Fruit fly (Drosophila melanogaster) whole organism, embryonic: ENCODE data around the gene CG12075.

Experiments
- CG10565 ChIP-seq: fragments of 200-800 bp; sonication (Bioruptor generic); optimal IDR thresholded peaks from 3 replicates; lab custom pipeline; 2016; ENCODE audit warnings: missing biosample characterization, mild to moderate bottlenecking, missing genetic modification characterization
- CG11398 ChIP-seq: fragments of 200-800 bp; sonication (Bioruptor generic); optimal IDR thresholded peaks from 2 replicates; lab custom pipeline; 2016; ENCODE audit warnings: missing biosample characterization, missing genetic modification characterization
- CG11504 ChIP-seq: fragments of 200-800 bp; sonication (Bioruptor generic); optimal IDR thresholded peaks from 3 replicates; lab custom pipeline; 2019; ENCODE audit warnings: missing biosample characterization, mild to moderate bottlenecking, missing genetic modification characterization, moderate library complexity
- CG13424 ChIP-seq: fragments of 200-800 bp; sonication (Bioruptor generic); optimal IDR thresholded peaks from 2 replicates; lab custom pipeline; 2019; ENCODE audit warnings: missing biosample characterization, mild to moderate bottlenecking, missing genetic modification characterization, moderate library complexity
- CG14050 ChIP-seq: fragments of 200-800 bp; sonication (Bioruptor generic); IDR thresholded peaks from 3 replicates; pipeline ENCODE4 v1.3.6; 2022; ENCODE audit warnings: missing biosample characterization, missing genetic modification characterization
- CG17186 ChIP-seq: fragments of 200-800 bp; sonication (Bioruptor generic); optimal IDR thresholded peaks from 3 replicates; lab custom pipeline; 2017; ENCODE audit warnings: missing biosample characterization, missing genetic modification reagents, missing genetic modification characterization
- CG18619 ChIP-seq: fragments of 200-800 bp; sonication (Bioruptor generic); optimal IDR thresholded peaks from 3 replicates; lab custom pipeline; 2017; ENCODE audit warnings: missing biosample characterization, mild to moderate bottlenecking, missing genetic modification characterization
- CG2120 ChIP-seq: fragments of 200-800 bp; sonication (Bioruptor generic); optimal IDR thresholded peaks from 3 replicates; lab custom pipeline; 2016; ENCODE audit warnings: missing biosample characterization, missing genetic modification characterization
- CG30020 ChIP-seq: fragments of 200-800 bp; optimal IDR thresholded peaks from 2 replicates; lab custom pipeline; 2019; ENCODE audit warnings: missing biosample characterization, mild to moderate bottlenecking, missing genetic modification characterization, moderate library complexity
- CG33557 ChIP-seq: fragments of 200-800 bp; sonication (Bioruptor generic); optimal IDR thresholded peaks from 2 replicates; lab custom pipeline; 2019; ENCODE audit warnings: missing biosample characterization, mild to moderate bottlenecking, missing genetic modification characterization, moderate library complexity
- CG4730 ChIP-seq: fragments of 200-800 bp; sonication (Bioruptor generic); IDR thresholded peaks from 2 replicates; pipeline ENCODE4 v1.3.6; 2022; ENCODE audit warnings: missing biosample characterization, missing genetic modification characterization
- CG8944 ChIP-seq: fragments of 200-800 bp; sonication (Bioruptor generic); optimal IDR thresholded peaks from 3 replicates; lab custom pipeline; 2016; ENCODE audit warnings: missing biosample characterization, missing genetic modification characterization
- Dip3 ChIP-seq: fragments of 200-800 bp; sonication (Bioruptor generic); optimal IDR thresholded peaks from 3 replicates; lab custom pipeline; 2016; ENCODE audit warnings: missing biosample characterization, missing genetic modification characterization
- Dp ChIP-seq: fragments of 200-800 bp; sonication (Bioruptor generic); optimal IDR thresholded peaks from 2 replicates; lab custom pipeline; 2018; ENCODE audit warnings: missing biosample characterization, mild to moderate bottlenecking, missing genetic modification characterization, moderate library complexity
- Fer1 ChIP-seq: fragments of 200-800 bp; sonication (Bioruptor generic); optimal IDR thresholded peaks from 2 replicates; lab custom pipeline; 2017; ENCODE audit warnings: missing biosample characterization, mild to moderate bottlenecking, missing genetic modification characterization
- HHEX ChIP-seq: fragments of 200-800 bp; sonication (Bioruptor generic); optimal IDR thresholded peaks from 3 replicates; lab custom pipeline; 2017; ENCODE audit warnings: missing biosample characterization, mild to moderate bottlenecking, missing genetic modification characterization, missing genetic modification reagents
- HLH54F ChIP-seq: fragments of 200-800 bp; sonication (Bioruptor generic); optimal IDR thresholded peaks from 3 replicates; lab custom pipeline; 2016; ENCODE audit warnings: missing biosample characterization, missing genetic modification characterization
- HmgD ChIP-seq: fragments of 200-800 bp; sonication (Bioruptor generic); optimal IDR thresholded peaks from 3 replicates; lab custom pipeline; 2016; ENCODE audit warnings: missing biosample characterization, missing genetic modification characterization
- Jarid2 ChIP-seq: fragments of 200-800 bp; sonication (Bioruptor generic); optimal IDR thresholded peaks from 3 replicates; lab custom pipeline; 2017; ENCODE audit warnings: mild to moderate bottlenecking, missing biosample characterization, missing genetic modification reagents, missing genetic modification characterization
- Lim3 ChIP-seq: fragments of 200-800 bp; sonication (Bioruptor generic); IDR thresholded peaks from 2 replicates; pipeline ENCODE4 v1.3.6; 2022; ENCODE audit warnings: missing biosample characterization, missing genetic modification characterization
- Oli ChIP-seq: fragments of 200-800 bp; sonication (Bioruptor generic); optimal IDR thresholded peaks from 2 replicates; lab custom pipeline; 2018; ENCODE audit warnings: missing biosample characterization, mild to moderate bottlenecking, missing genetic modification characterization, moderate library complexity
- Pdp1 ChIP-seq, 2 experiments: fragments of 200-800 bp; sonication (Bioruptor generic); optimal IDR thresholded peaks; 3 replicates each; lab custom pipeline; 2016; ENCODE audit warnings: missing biosample characterization in 2 of 2, missing genetic modification characterization in 2 of 2, mild to moderate bottlenecking in 1 of 2, moderate library complexity in 1 of 2
- Sin3A ChIP-seq: fragments of >200 bp; optimal IDR thresholded peaks from 2 replicates; lab custom pipeline; 2018
- Usf ChIP-seq: fragments of 200-800 bp; sonication (Bioruptor generic); optimal IDR thresholded peaks from 2 replicates; lab custom pipeline; 2017; ENCODE audit warnings: missing genotype, missing biosample characterization, missing genetic modification characterization
- Vsx1 ChIP-seq: fragments of 200-800 bp; sonication (Bioruptor generic); optimal IDR thresholded peaks from 2 replicates; lab custom pipeline; 2017; ENCODE audit warnings: missing biosample characterization, mild to moderate bottlenecking, missing genetic modification characterization, missing genetic modification reagents
- YL-1 ChIP-seq: fragments of 200-800 bp; sonication (Bioruptor generic); optimal IDR thresholded peaks from 3 replicates; lab custom pipeline; 2017; ENCODE audit warnings: missing biosample characterization, mild to moderate bottlenecking, missing genetic modification characterization
- ato ChIP-seq: fragments of 200-800 bp; sonication (Bioruptor generic); IDR thresholded peaks from 2 replicates; pipeline ENCODE4 v1.3.6; 2022; ENCODE audit warnings: missing biosample characterization, missing genetic modification characterization; ENCODE audit not compliant: partially characterized antibody
- az2 ChIP-seq: fragments of 200-800 bp; sonication (Bioruptor generic); optimal IDR thresholded peaks from 3 replicates; lab custom pipeline; 2016; ENCODE audit warnings: missing biosample characterization, missing genetic modification characterization
- bab2 ChIP-seq: fragments of 200-800 bp; sonication (Bioruptor generic); optimal IDR thresholded peaks from 2 replicates; lab custom pipeline; 2016; ENCODE audit warnings: missing biosample characterization, missing genetic modification characterization
- bigmax ChIP-seq: fragments of 200-800 bp; sonication (Bioruptor generic); optimal IDR thresholded peaks from 2 replicates; lab custom pipeline; 2018; ENCODE audit warnings: missing biosample characterization, mild to moderate bottlenecking, missing genetic modification characterization
- chn ChIP-seq: fragments of 200-800 bp; sonication (Bioruptor generic); optimal IDR thresholded peaks from 2 replicates; lab custom pipeline; 2016; ENCODE audit warnings: missing biosample characterization, missing genetic modification characterization
- emc ChIP-seq: fragments of 200-800 bp; sonication (Bioruptor generic); optimal IDR thresholded peaks from 2 replicates; lab custom pipeline; 2016; ENCODE audit warnings: missing biosample characterization, missing genetic modification characterization
- grn ChIP-seq: fragments of 200-800 bp; sonication (Bioruptor generic); optimal IDR thresholded peaks from 3 replicates; lab custom pipeline; 2017; ENCODE audit warnings: missing biosample characterization, missing genetic modification characterization
- hkb ChIP-seq, 2 experiments: fragments of 200-800 bp in 1 of 2; fragments of >200 bp in 1 of 2; sonication (Bioruptor generic) in 1 of 2; IDR thresholded peaks in 1 of 2; optimal IDR thresholded peaks in 1 of 2; 2 replicates each; pipeline versions ENCODE4 v1.3.6 to Lab custom; 2017 to 2022; ENCODE audit warnings: missing biosample characterization in 1 of 2, missing genetic modification characterization in 1 of 2
- hth ChIP-seq: fragments of >200 bp; optimal IDR thresholded peaks from 2 replicates; lab custom pipeline; 2017; ENCODE audit warnings: inconsistent platforms
- pho ChIP-seq: fragments of 200-800 bp; sonication (Bioruptor generic); optimal IDR thresholded peaks from 2 replicates; lab custom pipeline; 2016; ENCODE audit warnings: missing biosample characterization, missing genetic modification characterization
- phol ChIP-seq: fragments of 200-800 bp; sonication (Bioruptor generic); optimal IDR thresholded peaks from 3 replicates; lab custom pipeline; 2018; ENCODE audit warnings: missing biosample characterization, mild to moderate bottlenecking, missing genetic modification characterization, moderate library complexity
- pum ChIP-seq: fragments of 200-800 bp; sonication (Bioruptor generic); optimal IDR thresholded peaks from 2 replicates; lab custom pipeline; 2016; ENCODE audit warnings: missing biosample characterization, missing genetic modification characterization
- ro ChIP-seq: fragments of 200-800 bp; sonication (Bioruptor generic); IDR thresholded peaks from 2 replicates; pipeline ENCODE4 v1.3.6; 2022; ENCODE audit warnings: missing biosample characterization, missing genetic modification characterization
- sens-2 ChIP-seq: fragments of 200-800 bp; sonication (Bioruptor generic); IDR thresholded peaks from 2 replicates; pipeline ENCODE4 v1.3.6; 2022; ENCODE audit warnings: missing biosample characterization, missing genetic modification characterization
- sima ChIP-seq: fragments of 200-800 bp; sonication (Bioruptor generic); optimal IDR thresholded peaks from 2 replicates; lab custom pipeline; 2016; ENCODE audit warnings: missing biosample characterization, missing genetic modification characterization
- sr ChIP-seq: fragments of 200-800 bp; sonication (Bioruptor generic); IDR thresholded peaks from 3 replicates; pipeline ENCODE4 v1.3.6; 2022; ENCODE audit warnings: missing biosample characterization, missing genetic modification characterization
- stwl ChIP-seq: fragments of 200-800 bp; sonication (Bioruptor generic); optimal IDR thresholded peaks from 3 replicates; lab custom pipeline; 2018; ENCODE audit warnings: missing biosample characterization, mild to moderate bottlenecking, missing genetic modification characterization, moderate library complexity
- tap ChIP-seq: fragments of 200-800 bp; optimal IDR thresholded peaks from 3 replicates; lab custom pipeline; 2019; ENCODE audit warnings: missing biosample characterization, mild to moderate bottlenecking, missing genetic modification characterization, moderate library complexity
- tgo ChIP-seq: fragments of 200-800 bp; sonication (Bioruptor generic); IDR thresholded peaks from 3 replicates; pipeline ENCODE4 v1.3.6; 2022; ENCODE audit warnings: missing biosample characterization, missing genetic modification characterization
- trem ChIP-seq: fragments of 200-800 bp; optimal IDR thresholded peaks from 3 replicates; lab custom pipeline; 2019; ENCODE audit warnings: missing biosample characterization, mild to moderate bottlenecking, missing genetic modification characterization, moderate library complexity
- twi ChIP-seq: fragments of 200-800 bp; optimal IDR thresholded peaks from 2 replicates; lab custom pipeline; 2019; ENCODE audit warnings: missing biosample characterization, mild to moderate bottlenecking, missing genetic modification characterization, moderate library complexity
- wor ChIP-seq: fragments of 200-800 bp; sonication (Bioruptor generic); IDR thresholded peaks from 2 replicates; pipeline ENCODE4 v1.3.6; 2022; ENCODE audit warnings: missing biosample characterization, missing genetic modification characterization
- zen ChIP-seq: fragments of 200-800 bp; sonication (Bioruptor generic); optimal IDR thresholded peaks from 3 replicates; lab custom pipeline; 2018; ENCODE audit warnings: missing biosample characterization, mild to moderate bottlenecking, missing genetic modification characterization, moderate library complexity

The CG12075 gene

DNA sequence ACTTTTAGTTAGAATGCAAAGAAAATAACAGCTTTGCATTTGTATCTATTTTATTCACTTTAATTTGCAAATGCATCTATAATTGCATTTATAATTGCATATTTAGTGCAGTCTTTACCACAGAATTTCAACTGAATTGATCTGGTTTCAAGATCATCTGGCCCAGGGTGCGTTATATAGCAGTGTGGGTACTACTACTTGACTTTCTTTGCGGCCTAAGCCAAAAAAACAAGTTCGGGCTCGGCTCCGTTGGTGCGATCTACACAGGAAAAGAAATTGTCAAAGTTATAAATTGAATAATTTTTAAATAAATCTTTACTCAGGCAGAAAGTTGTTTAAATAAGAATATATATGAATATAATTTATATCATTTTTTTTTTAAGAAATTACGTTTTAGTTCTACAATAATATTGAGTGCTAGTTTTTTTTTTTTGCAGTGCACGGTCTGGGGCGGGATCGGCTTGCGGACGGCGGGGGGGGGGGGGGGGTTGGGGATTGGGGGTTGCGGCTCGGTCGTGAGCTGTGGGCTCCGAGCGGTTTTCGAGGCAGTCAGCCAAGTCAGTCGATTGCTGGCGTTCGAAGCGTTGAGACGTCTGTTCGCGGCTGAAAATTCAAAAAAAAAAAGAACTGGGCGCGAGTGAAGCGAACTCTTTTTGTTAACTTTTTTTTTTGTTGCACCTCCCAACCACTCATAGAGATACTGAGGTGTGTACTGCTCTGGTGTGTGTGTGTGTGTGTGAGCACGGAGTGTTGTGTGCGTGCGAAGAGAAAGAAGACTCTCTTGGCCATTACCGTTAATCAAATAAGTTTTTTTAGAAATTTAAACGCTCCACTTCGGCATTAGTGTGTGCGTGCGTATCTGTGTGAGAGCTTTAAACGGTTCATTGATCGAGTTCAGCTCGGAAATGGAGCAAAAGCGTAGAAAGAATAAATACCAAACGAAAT, 25.7 kb downstream of the CG12075 start (continued):
- TF ChIP-seq CG33557 (peak; percentile 85), grn (peak; percentile 68), Pdp1 (GFP tag; optimal IDR thresholded peaks at IDR 0.05; lab: Kevin White, UChicago) (peak; percentile 33 to 56), chn (GFP tag; lab: Kevin White, UChicago) (peak; percentile 38), CG10565 (GFP tag; lab: Kevin White, UChicago) (no peak), HLH54F (GFP tag; lab: Kevin White, UChicago) (peak; percentile 22), trem (tag; lab: Kevin White, UChicago) (peak; percentile 50), Fer1 (GFP tag; lab: Kevin White, UChicago) (peak; percentile 90), CG11398 (GFP tag; lab: Kevin White, UChicago) (no peak), ato (GFP tag; lab: Robert Waterston, UW) (no peak), Oli (tag; lab: Kevin White, UChicago) (peak; percentile 85), stwl (tag; lab: Kevin White, UChicago) (no peak), az2 (GFP tag; lab: Kevin White, UChicago) (peak; percentile 60), CG18619 (GFP tag; lab: Kevin White, UChicago) (peak; percentile 72), CG14050 (GFP tag; lab: Robert Waterston, UW) (peak; percentile 73), sima (GFP tag; lab: Kevin White, UChicago) (no peak), pho (GFP tag; lab: Kevin White, UChicago) (peak; percentile 36), emc (GFP tag; lab: Kevin White, UChicago) (no peak), CG4730 (GFP tag; lab: Robert Waterston, UW) (peak; percentile 79), twi (tag; lab: Kevin White, UChicago) (peak; percentile 63), hth (lab: Kevin White, UChicago) (no peak), CG30020 (tag; lab: Kevin White, UChicago) (peak; percentile 50), Sin3A (no peak), bab2 (no peak), sr (GFP tag; lab: Robert Waterston, UW) (no peak), pum (GFP tag; lab: Kevin White, UChicago) (peak; percentile 12), CG8944 (GFP tag; lab: Kevin White, UChicago) (peak; percentile 10), YL-1 (GFP tag; lab: Kevin White, UChicago) (peak; percentile 37), Jarid2 (GFP tag; lab: Kevin White, UChicago) (peak; percentile 87), ro (GFP tag; lab: Robert Waterston, UW) (peak; percentile 60), CG11504 (tag; lab: Kevin White, UChicago) (peak; percentile 92), CG13424 (tag; lab: Kevin White, UChicago) (peak; percentile 92), wor (GFP tag; lab: Robert Waterston, UW) (peak; percentile 50), Vsx1 (GFP tag; lab: Kevin White, UChicago) (peak; percentile 59), phol (tag; lab: Kevin White, UChicago) (peak; percentile 81), sens-2 (GFP tag; lab: Robert Waterston, UW) (peak; percentile 54; the same call in 1 of the 2 replicates), CG2120 (peak; percentile 47), tap (tag; lab: Kevin White, UChicago) (peak; percentile 65), tgo (peak; percentile 82), CG17186 (GFP tag; lab: Kevin White, UChicago) (no peak), hkb (optimal IDR thresholded peaks at IDR 0.05; lab: Kevin White, UChicago) (no peak), hkb (GFP tag; IDR thresholded peaks at IDR 0.05; lab: Robert Waterston, UW) (peak; percentile 83), zen (tag; lab: Kevin White, UChicago) (peak; percentile 75), Dp (GFP tag; lab: Kevin White, UChicago) (no peak), HmgD (GFP tag; lab: Kevin White, UChicago) (no peak), Lim3 (0 out of 2 replicates have a peak, but pooled peaks have one; percentile 15), HHEX (GFP tag; lab: Kevin White, UChicago) (peak; percentile 80), Dip3 (GFP tag; lab: Kevin White, UChicago) (peak; percentile 46), bigmax (GFP tag; lab: Kevin White, UChicago) (no peak), Usf (peak; percentile 50)
